Fruit fly (Drosophila melanogaster) whole organism, adult: ENCODE measurements around the gene Hpd.

Experiments used
- CG11617 ChIP-seq: fragments of 200-800 bp; sonication (Bioruptor generic); optimal IDR thresholded peaks from 2 replicates; lab custom pipeline; 2017; ENCODE audit warnings: mild to moderate bottlenecking, missing biosample characterization, missing genetic modification reagents, missing genetic modification characterization
- CG12768 ChIP-seq: fragments of 200-800 bp; sonication (Bioruptor generic); optimal IDR thresholded peaks from 2 replicates; lab custom pipeline; 2017; ENCODE audit warnings: missing biosample characterization, missing genetic modification characterization, mild to moderate bottlenecking, moderate library complexity, missing genetic modification reagents
- CG33017 ChIP-seq: fragments of 200-800 bp; sonication (Bioruptor generic); optimal IDR thresholded peaks from 2 replicates; lab custom pipeline; 2018; ENCODE audit warnings: missing biosample characterization, mild to moderate bottlenecking, missing genetic modification characterization, moderate library complexity
- Hr96 ChIP-seq: fragments of 200-800 bp; sonication (Bioruptor generic); optimal IDR thresholded peaks from 2 replicates; lab custom pipeline; 2016; ENCODE audit warnings: missing biosample characterization, missing genetic modification characterization
- bab1 ChIP-seq: fragments of 200-800 bp; sonication (Bioruptor generic); optimal IDR thresholded peaks from 3 replicates; lab custom pipeline; 2019; ENCODE audit warnings: missing biosample characterization, mild to moderate bottlenecking, missing genetic modification characterization, moderate library complexity
- cnc ChIP-seq, 2 experiments: fragments of >200 bp; optimal IDR thresholded peaks; 2 replicates each; lab custom pipeline; 2017
- tj ChIP-seq: fragments of 200-800 bp; sonication (Bioruptor generic); optimal IDR thresholded peaks from 3 replicates; lab custom pipeline; 2017; ENCODE audit warnings: missing biosample characterization, mild to moderate bottlenecking, missing genetic modification characterization, moderate library complexity
- toe ChIP-seq: fragments of 200-800 bp; sonication (Bioruptor generic); optimal IDR thresholded peaks from 2 replicates; lab custom pipeline; 2016; ENCODE audit warnings: missing biosample characterization, missing genetic modification characterization

- no peak for TF ChIP-seq tj
- no peak for TF ChIP-seq cnc (optimal IDR thresholded peaks at IDR 0.05; lab: Kevin White, UChicago)
- no peak for TF ChIP-seq CG33017 (tag; lab: Kevin White, UChicago)
- no peak for TF ChIP-seq bab1 (GFP tag; lab: Kevin White, UChicago)
- no peak for TF ChIP-seq Hr96 (GFP tag; lab: Kevin White, UChicago)
- no peak for TF ChIP-seq CG11617 (GFP tag; lab: Kevin White, UChicago)
- no peak for TF ChIP-seq toe (GFP tag; lab: Kevin White, UChicago)
- TF ChIP-seq CG12768 (GFP tag; lab: Kevin White, UChicago), result no peak
These were observed 26.3 kb upstream of the Hpd start, which contains the start of gene CG42764 for dm6 chr3L:20465941-20466340.
